Worm (Caenorhabditis elegans): Measurements from ENCODE around the gene rpl-42.
"Not testable (repeated sequence)": the region's sequence is repeated elsewhere in the genome, so short reads cannot be mapped to it uniquely, and the experiment has no call there.

The rpl-42 gene

ce11 chrII:11121800-11122199 lies 29.3 kb downstream of the rpl-42 start, which contains the start of gene W10C6.2:
Gene W10C6.2 (minus strand): TSS chrII:11121900.
- not testable (repeated sequence) for TF ChIP-seq ceh-8 (GFP tag; optimal IDR thresholded peaks at IDR 0.05); ama-1 (optimal IDR thresholded peaks at IDR 0.05); xbp-1 (tag; optimal IDR thresholded peaks at IDR 0.05)

DNA sequence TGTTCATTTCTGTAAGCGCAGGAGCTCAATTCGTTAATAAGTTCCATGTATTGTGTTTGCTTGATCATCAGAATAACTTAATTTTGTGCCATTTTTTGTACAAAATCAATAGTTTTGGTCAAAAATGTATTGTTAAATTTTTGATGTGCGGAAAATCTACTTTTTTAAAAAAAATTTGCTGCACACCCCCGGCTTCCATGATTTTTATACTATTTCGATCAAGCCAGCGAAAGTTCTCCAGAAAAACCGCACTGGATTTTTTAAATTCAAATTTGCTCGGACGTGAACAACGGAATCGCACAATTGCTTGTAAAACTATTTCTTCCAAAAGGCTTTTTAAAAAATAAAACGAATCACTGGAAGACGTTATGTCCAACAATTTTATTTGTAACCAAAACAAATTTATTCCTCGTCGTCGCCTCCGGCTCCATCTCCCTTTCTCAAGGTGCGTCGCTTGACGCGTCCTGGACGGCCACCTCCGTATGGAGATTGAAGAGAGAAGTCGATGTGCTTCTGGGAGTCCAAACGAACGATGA lies 32.6 kb downstream of the rpl-42 start:
- TF ChIP-seq lsy-2 (tag; optimal IDR thresholded peaks at IDR 0.05) (peak in 1 of 2 experiments; percentile 49), lin-14 (GFP tag; optimal IDR thresholded peaks at IDR 0.05) (no peak), Y116A8C.19 (tag; optimal IDR thresholded peaks at IDR 0.05; ENCODE audit: borderline replicate concordance) (no peak), zag-1 (tag; optimal IDR thresholded peaks at IDR 0.05) (no peak), efl-1 (optimal IDR thresholded peaks at IDR 0.05) (no peak), efl-1 (GFP tag; optimal IDR thresholded peaks at IDR 0.05 in 1 of 2) (peak in 1 of 2 experiments; percentile 25)

ce11 chrII:11126312-11127000 lies 33.9 kb downstream of the rpl-42 start, which contains the start of the genes rps-9 and lsm-1:
Gene rps-9 (minus strand): TSS chrII:11126362.
Gene lsm-1 (plus strand): TSS chrII:11126950.
- TF ChIP-seq xbp-1 (tag; optimal IDR thresholded peaks at IDR 0.05) = peak; percentile 52
- TF ChIP-seq ztf-11 (tag; optimal IDR thresholded peaks at IDR 0.05) = no peak
- TF ChIP-seq unc-62 (GFP tag; optimal IDR thresholded peaks at IDR 0.05) = no peak
- TF ChIP-seq lin-13 (GFP tag; optimal IDR thresholded peaks at IDR 0.05) = peak; percentile 58
- no peak for TF ChIP-seq elt-2 (tag; optimal IDR thresholded peaks at IDR 0.05)
- peak; percentile 45 for TF ChIP-seq fkh-8 (tag; optimal IDR thresholded peaks at IDR 0.05)
- peak; percentile 67 for TF ChIP-seq snu-23 (GFP tag; optimal IDR thresholded peaks at IDR 0.05)
- TF ChIP-seq fos-1 (tag; optimal IDR thresholded peaks at IDR 0.05) = peak; percentile 42
- TF ChIP-seq unc-86 (tag; optimal IDR thresholded peaks at IDR 0.05) = peak; percentile 22
- TF ChIP-seq C16A3.4 (tag; optimal IDR thresholded peaks at IDR 0.05) = peak; percentile 75
- TF ChIP-seq blmp-1 (tag; optimal IDR thresholded peaks at IDR 0.05) = peak; percentile 45
- TF ChIP-seq ceh-8 (GFP tag; optimal IDR thresholded peaks at IDR 0.05) = no peak
- peak; percentile 94 to 98 for TF ChIP-seq lsy-2 (tag; optimal IDR thresholded peaks at IDR 0.05)
- TF ChIP-seq F16B12.6 (tag; optimal IDR thresholded peaks at IDR 0.05) = peak; percentile 46
- peak; percentile 63 for TF ChIP-seq nhr-20 (tag; optimal IDR thresholded peaks at IDR 0.05)
- peak; percentile 58 for TF ChIP-seq nhr-77 (tag; optimal IDR thresholded peaks at IDR 0.05)
- TF ChIP-seq isw-1 (GFP tag; IDR thresholded peaks at IDR 0.05) = peak; percentile 76
- peak; percentile 75 for TF ChIP-seq nhr-71 (tag; optimal IDR thresholded peaks at IDR 0.05)
- peak; percentile 10 for TF ChIP-seq lin-15B (tag; optimal IDR thresholded peaks at IDR 0.05)
- TF ChIP-seq efl-1 (optimal IDR thresholded peaks at IDR 0.05) = peak; percentile 83 to 85
- TF ChIP-seq efl-1 (GFP tag; optimal IDR thresholded peaks at IDR 0.05 in 1 of 2) = peak; percentile 78 to 97
- TF ChIP-seq alr-1 (tag; optimal IDR thresholded peaks at IDR 0.05; ENCODE audit: borderline replicate concordance) = no peak
- no peak for TF ChIP-seq egl-13 (tag; optimal IDR thresholded peaks at IDR 0.05)
- TF ChIP-seq nhr-90 (tag; optimal IDR thresholded peaks at IDR 0.05; ENCODE audit: poor library complexity) = peak; percentile 29
- TF ChIP-seq swsn-7 (tag; optimal IDR thresholded peaks at IDR 0.05) = peak; percentile 68
- peak; percentile 65 for TF ChIP-seq nhr-47 (tag; optimal IDR thresholded peaks at IDR 0.05)
- peak; percentile 38 for TF ChIP-seq snpc-4 (tag; optimal IDR thresholded peaks at IDR 0.05)
- peak; percentile 38 for TF ChIP-seq dsc-1 (tag; optimal IDR thresholded peaks at IDR 0.05)
- TF ChIP-seq rnt-1 (tag; optimal IDR thresholded peaks at IDR 0.05) = peak; percentile 75
- peak; percentile 84 to 87 for TF ChIP-seq lin-35 (GFP tag; optimal IDR thresholded peaks at IDR 0.05)
- peak; percentile 70 to 78 (median 74) for TF ChIP-seq dpl-1 (GFP tag; optimal IDR thresholded peaks at IDR 0.05)
- peak; percentile 71 for TF ChIP-seq mep-1 (tag; optimal IDR thresholded peaks at IDR 0.05)
- peak; percentile 43 to 84 (median 63) for TF ChIP-seq ceh-82 (tag; optimal IDR thresholded peaks at IDR 0.05)
- TF ChIP-seq lir-3 (tag; optimal IDR thresholded peaks at IDR 0.05; ENCODE audit: poor library complexity) = peak; percentile 26
- peak; percentile 33 for TF ChIP-seq unc-130 (tag; optimal IDR thresholded peaks at IDR 0.05)
- no peak for TF ChIP-seq hpl-2 (GFP tag; optimal IDR thresholded peaks at IDR 0.05)
- TF ChIP-seq tlp-1 (tag; optimal IDR thresholded peaks at IDR 0.05) = no peak
- no peak for TF ChIP-seq Y116A8C.19 (tag; optimal IDR thresholded peaks at IDR 0.05; ENCODE audit: borderline replicate concordance)
- no peak for TF ChIP-seq unc-30 (tag; optimal IDR thresholded peaks at IDR 0.05)
- TF ChIP-seq mdl-1 (tag; optimal IDR thresholded peaks at IDR 0.05) = peak in 1 of 2 experiments; percentile 8
- TF ChIP-seq tbx-2 (tag; optimal IDR thresholded peaks at IDR 0.05) = peak; percentile 48
- TF ChIP-seq elt-3 (tag; optimal IDR thresholded peaks at IDR 0.05) = peak in 1 of 6 experiments; percentile 37
- TF ChIP-seq nhr-237 (tag; optimal IDR thresholded peaks at IDR 0.05) = peak; percentile 52
